Worm (Caenorhabditis elegans) whole organism, L2 larva: ENCODE measurements around the gene ZK1290.5.
A peak's percentile ranks its signal among the peaks of the same experiment; 100 is the strongest.

Source experiments
- C34F6.9 ChIP-seq: fragments of 150-350 bp; optimal IDR thresholded peaks from 2 replicates; lab custom pipeline; 2014; ENCODE audit warnings: missing biosample characterization, missing genetic modification characterization
- F13H6.1 ChIP-seq: sonication (generic microtip); optimal IDR thresholded peaks from 2 replicates; lab custom pipeline; 2016; ENCODE audit warnings: missing genetic modification characterization, missing compliant biosample characterization
- R02D3.7 ChIP-seq: fragments of 150-350 bp; optimal IDR thresholded peaks from 2 replicates; lab custom pipeline; 2014; ENCODE audit warnings: missing biosample characterization, missing genetic modification characterization
- Y55F3AM.14 ChIP-seq: fragments of 200-800 bp; sonication (Bioruptor generic); optimal IDR thresholded peaks from 2 replicates; lab custom pipeline; 2018; ENCODE audit warnings: mild to moderate bottlenecking, missing genetic modification characterization, missing compliant biosample characterization
- ZK546.5 ChIP-seq: sonication (generic microtip); optimal IDR thresholded peaks from 2 replicates; lab custom pipeline; 2017; ENCODE audit warnings: missing biosample characterization, missing genetic modification characterization
- alr-1 ChIP-seq: fragments of 150-350 bp; optimal IDR thresholded peaks from 2 replicates; lab custom pipeline; 2014; ENCODE audit warnings: missing biosample characterization, missing genetic modification characterization
- blmp-1 ChIP-seq: sonication (generic microtip); optimal IDR thresholded peaks from 2 replicates; lab custom pipeline; 2017; ENCODE audit warnings: missing genetic modification characterization, mild to moderate bottlenecking, missing compliant biosample characterization, antibody characterized with exemption, moderate library complexity; ENCODE audit not compliant: insufficient read depth
- ceh-16 ChIP-seq: fragments of 150-350 bp; optimal IDR thresholded peaks from 2 replicates; lab custom pipeline; 2014; ENCODE audit warnings: missing biosample characterization, missing genetic modification characterization
- ceh-82 ChIP-seq: fragments of 150-350 bp; optimal IDR thresholded peaks from 2 replicates; lab custom pipeline; 2014; ENCODE audit warnings: missing biosample characterization, missing genetic modification characterization
- crh-2 ChIP-seq: sonication (generic microtip); optimal IDR thresholded peaks from 2 replicates; lab custom pipeline; 2017; ENCODE audit warnings: missing biosample characterization, missing genetic modification characterization
- dmd-4 ChIP-seq: sonication (generic microtip); optimal IDR thresholded peaks from 2 replicates; lab custom pipeline; 2017; ENCODE audit warnings: missing biosample characterization, missing genetic modification characterization
- elt-1 ChIP-seq: fragments of 150-350 bp; optimal IDR thresholded peaks from 2 replicates; lab custom pipeline; 2014; ENCODE audit warnings: missing biosample characterization, missing genetic modification characterization
- elt-3 ChIP-seq: sonication (generic microtip); optimal IDR thresholded peaks from 2 replicates; lab custom pipeline; 2017; ENCODE audit warnings: missing biosample characterization, missing genetic modification characterization
- fos-1 ChIP-seq: fragments of 150-350 bp; optimal IDR thresholded peaks from 2 replicates; lab custom pipeline; 2014; ENCODE audit warnings: missing biosample characterization, missing genetic modification characterization
- lsy-2 ChIP-seq, 2 experiments: fragments of 150-350 bp in 1 of 2; sonication (generic microtip) in 1 of 2; optimal IDR thresholded peaks; 2 replicates each; lab custom pipeline; 2014 to 2017; ENCODE audit warnings: missing biosample characterization in 2 of 2, missing genetic modification characterization in 2 of 2
- mdl-1 ChIP-seq, 2 experiments: fragments of 150-350 bp in 1 of 2; sonication (generic microtip) in 1 of 2; optimal IDR thresholded peaks; 2 replicates each; lab custom pipeline; 2017; ENCODE audit warnings: missing biosample characterization in 2 of 2, missing genetic modification characterization in 2 of 2
- nhr-10 ChIP-seq: sonication (generic microtip); optimal IDR thresholded peaks from 2 replicates; lab custom pipeline; 2017; ENCODE audit warnings: missing biosample characterization, missing genetic modification characterization
- nhr-12 ChIP-seq: fragments of 150-350 bp; optimal IDR thresholded peaks from 2 replicates; lab custom pipeline; 2014; ENCODE audit warnings: missing biosample characterization, missing genetic modification characterization
- nhr-129 ChIP-seq: fragments of 150-350 bp; optimal IDR thresholded peaks from 2 replicates; lab custom pipeline; 2014; ENCODE audit warnings: missing biosample characterization, missing genetic modification characterization
- nhr-237 ChIP-seq: fragments of 150-350 bp; optimal IDR thresholded peaks from 2 replicates; lab custom pipeline; 2014; ENCODE audit warnings: missing biosample characterization, missing genetic modification characterization
- nhr-25 ChIP-seq: fragments of 150-350 bp; sonication (generic microtip); optimal IDR thresholded peaks from 3 replicates; lab custom pipeline; 2014; ENCODE audit warnings: missing biosample characterization, missing genetic modification characterization
- nhr-6 ChIP-seq: fragments of 150-350 bp; optimal IDR thresholded peaks from 2 replicates; lab custom pipeline; 2014; ENCODE audit warnings: missing biosample characterization, missing genetic modification characterization
- peb-1 ChIP-seq: fragments of 150-350 bp; optimal IDR thresholded peaks from 2 replicates; lab custom pipeline; 2014; ENCODE audit warnings: missing biosample characterization, missing genetic modification characterization
- sem-4 ChIP-seq: fragments of 150-350 bp; optimal IDR thresholded peaks from 2 replicates; lab custom pipeline; 2014; ENCODE audit warnings: missing biosample characterization, missing genetic modification reagents, missing genetic modification characterization
- skn-1 ChIP-seq: sonication (generic microtip); optimal IDR thresholded peaks from 2 replicates; lab custom pipeline; 2017; ENCODE audit warnings: missing biosample characterization, missing genetic modification characterization
- sma-9 ChIP-seq, 2 experiments: fragments of 150-350 bp in 1 of 2; sonication (generic microtip) in 1 of 2; optimal IDR thresholded peaks; 2 replicates each; lab custom pipeline; 2014 to 2016; ENCODE audit warnings: missing genetic modification characterization in 2 of 2, mild to moderate bottlenecking in 1 of 2, missing biosample characterization in 1 of 2, missing compliant biosample characterization in 1 of 2, missing genetic modification reagents in 1 of 2, moderate library complexity in 1 of 2
- snpc-4 ChIP-seq: fragments of 150-350 bp; optimal IDR thresholded peaks from 2 replicates; lab custom pipeline; 2014; ENCODE audit warnings: missing biosample characterization, missing genetic modification characterization
- unc-55 ChIP-seq: fragments of 150-350 bp; sonication (generic microtip); optimal IDR thresholded peaks from 3 replicates; lab custom pipeline; 2014; ENCODE audit warnings: missing biosample characterization, missing genetic modification reagents, missing genetic modification characterization
- unc-62 ChIP-seq: fragments of 150-350 bp; optimal IDR thresholded peaks from 2 replicates; lab custom pipeline; 2014; ENCODE audit warnings: missing biosample characterization, missing genetic modification reagents, missing genetic modification characterization
- ztf-4 ChIP-seq: fragments of 150-350 bp; optimal IDR thresholded peaks from 2 replicates; lab custom pipeline; 2014; ENCODE audit warnings: missing biosample characterization, missing genetic modification characterization

The ZK1290.5 gene

DNA sequence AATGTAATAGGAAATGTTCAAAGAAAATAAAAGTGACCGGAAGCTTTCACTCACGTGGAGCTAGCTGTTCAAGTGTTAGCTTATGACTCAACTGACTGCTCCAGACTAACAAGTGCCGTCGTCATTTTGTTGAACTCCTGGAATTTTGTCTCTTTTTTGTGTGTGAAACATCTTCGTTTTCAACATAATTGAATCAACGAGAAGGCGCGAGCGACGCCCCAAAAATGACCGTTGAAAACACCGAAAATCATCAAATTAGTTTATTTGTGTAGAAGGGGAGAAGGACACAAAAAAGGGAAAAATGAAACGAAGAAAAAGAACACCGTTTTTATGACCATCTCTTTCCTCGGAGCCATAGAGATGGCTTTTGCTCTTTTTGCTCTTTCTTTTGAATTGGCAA, 26.0 kb downstream of the ZK1290.5 start, which contains the start of gene ZK1290.14:
Gene ZK1290.14, minus strand, starts transcription at position 139 of the 400 bp plus-strand sequence.
- TF ChIP-seq nhr-10 (tag; lab: Kevin White, UChicago) (no peak), sem-4 (tag; lab: Kevin White, UChicago) (peak; percentile 51)

DNA sequence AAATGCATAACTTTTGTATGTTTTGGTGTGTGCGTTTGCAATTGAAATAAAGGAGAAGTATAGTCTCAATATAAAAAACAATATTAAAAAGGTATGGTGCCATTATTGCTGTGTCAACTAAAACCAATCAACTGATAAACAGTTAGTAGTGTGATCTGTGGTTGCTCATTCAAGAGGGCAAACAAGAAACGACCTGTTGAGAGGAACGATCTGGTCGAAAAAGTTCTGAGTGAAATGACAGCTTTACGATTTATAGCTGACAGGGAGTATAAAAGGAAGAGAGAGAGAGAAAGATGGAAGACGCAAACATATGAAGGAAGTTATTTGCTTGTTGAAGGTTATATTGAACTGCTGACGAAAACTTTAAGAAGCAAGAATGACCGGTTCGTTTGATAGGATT, 28.5 kb downstream of the ZK1290.5 start:
- TF ChIP-seq mdl-1 (tag; optimal IDR thresholded peaks at IDR 0.05; lab: Kevin White, UChicago) (no peak), ceh-16 (tag; lab: Kevin White, UChicago) (no peak), alr-1 (tag; lab: Kevin White, UChicago) (no peak), fos-1 (tag; lab: Kevin White, UChicago) (peak; percentile 2), nhr-10 (tag; lab: Kevin White, UChicago) (no peak), nhr-25 (tag; lab: Kevin White, UChicago) (peak; percentile 6), snpc-4 (tag; lab: Kevin White, UChicago) (no peak), elt-1 (tag; lab: Kevin White, UChicago) (no peak), R02D3.7 (tag; lab: Kevin White, UChicago) (no peak), nhr-6 (tag; lab: Kevin White, UChicago) (no peak), C34F6.9 (tag; lab: Kevin White, UChicago) (no peak), ztf-4 (tag; lab: Kevin White, UChicago) (no peak), skn-1 (tag; lab: Kevin White, UChicago) (no peak), ZK546.5 (tag; lab: Kevin White, UChicago) (no peak)

DNA sequence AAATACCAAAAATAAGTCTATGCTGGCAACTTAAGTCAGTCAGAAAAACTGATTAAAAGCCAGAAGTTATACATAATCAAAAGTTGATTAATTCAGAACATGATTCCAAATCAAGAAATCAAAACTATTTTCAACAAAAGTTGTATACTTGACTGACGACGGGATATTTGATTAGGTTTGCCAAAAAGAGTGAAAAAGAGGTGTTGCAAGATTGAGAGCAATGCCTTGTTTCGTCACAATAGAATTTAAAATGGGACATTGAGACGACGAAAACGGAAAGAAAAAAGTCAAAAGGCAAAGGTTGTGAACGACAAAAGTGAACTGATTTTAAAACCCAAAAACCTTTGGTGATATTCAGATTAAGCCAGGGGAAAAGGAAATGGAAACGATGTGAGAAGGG, 29.4 kb downstream of the ZK1290.5 start:
- TF ChIP-seq sma-9 (GFP tag; optimal IDR thresholded peaks at IDR 0.05; lab: Kevin White, UChicago): no peak
- no peak for TF ChIP-seq sma-9 (tag; optimal IDR thresholded peaks at IDR 0.05; lab: Kevin White, UChicago)
- TF ChIP-seq nhr-12 (tag; lab: Kevin White, UChicago): no peak
- no peak for TF ChIP-seq crh-2 (tag; lab: Kevin White, UChicago)
- TF ChIP-seq elt-3: no peak
- no peak for TF ChIP-seq alr-1 (tag; lab: Kevin White, UChicago)
- TF ChIP-seq Y55F3AM.14 (GFP tag; lab: Kevin White, UChicago): no peak
- no peak for TF ChIP-seq nhr-237 (tag; lab: Kevin White, UChicago)
- TF ChIP-seq lsy-2 (tag; optimal IDR thresholded peaks at IDR 0.05; lab: Kevin White, UChicago): no peak
- no peak for TF ChIP-seq nhr-25 (tag; lab: Kevin White, UChicago)
- no peak for TF ChIP-seq sem-4 (tag; lab: Kevin White, UChicago)
- TF ChIP-seq blmp-1 (tag; lab: Kevin White, UChicago): no peak
- TF ChIP-seq snpc-4 (tag; lab: Kevin White, UChicago): no peak
- TF ChIP-seq F13H6.1 (tag; lab: Kevin White, UChicago): no peak
- no peak for TF ChIP-seq nhr-129 (tag; lab: Kevin White, UChicago)
- TF ChIP-seq peb-1 (tag; lab: Kevin White, UChicago): no peak
- TF ChIP-seq dmd-4 (tag; lab: Kevin White, UChicago): no peak
- TF ChIP-seq ceh-16 (tag; lab: Kevin White, UChicago): no peak
- no peak for TF ChIP-seq ceh-82

DNA sequence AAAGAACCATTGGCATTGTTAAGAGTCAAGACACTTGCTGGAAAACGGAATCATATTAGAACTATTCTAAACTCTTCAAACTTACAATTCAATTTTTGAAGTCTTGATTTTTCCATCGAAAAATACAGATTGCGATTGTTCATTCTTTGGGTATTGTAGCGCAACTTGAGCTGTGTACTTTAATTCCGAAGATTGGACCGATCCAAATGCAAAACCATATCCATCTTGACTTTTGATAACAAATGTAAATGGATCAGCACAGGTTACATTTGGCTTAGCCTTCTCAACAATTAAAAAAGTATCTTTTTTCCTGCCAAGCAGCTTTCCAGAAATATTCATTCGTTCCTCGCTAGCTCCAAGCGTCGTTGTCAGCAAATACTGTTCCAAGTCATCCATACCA, 31.4 kb downstream of the ZK1290.5 start:
- no peak for TF ChIP-seq alr-1 (tag; lab: Kevin White, UChicago)
- TF ChIP-seq peb-1 (tag; lab: Kevin White, UChicago): no peak
- no peak for TF ChIP-seq snpc-4 (tag; lab: Kevin White, UChicago)
- no peak for TF ChIP-seq unc-55
- no peak for TF ChIP-seq dmd-4 (tag; lab: Kevin White, UChicago)

DNA sequence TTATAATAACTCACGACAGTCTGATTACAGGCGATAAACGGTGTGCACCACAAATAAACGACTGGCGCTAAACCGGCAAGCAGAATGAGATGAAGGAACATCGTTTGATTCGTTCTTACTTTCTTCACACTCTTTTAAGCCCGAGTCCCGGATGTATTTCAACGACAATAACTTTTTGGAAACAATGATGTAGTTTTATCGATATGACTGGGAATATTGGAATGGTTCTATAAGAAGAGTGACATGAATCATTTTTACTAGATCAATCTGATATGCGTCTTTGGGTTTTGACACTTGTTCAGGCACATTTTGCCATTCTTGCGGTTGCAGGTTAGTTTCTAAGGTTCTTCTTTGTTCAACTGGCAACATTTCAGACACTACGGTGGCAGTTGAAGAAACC, 32.1 kb downstream of the ZK1290.5 start, which contains the start of the genes ZK1290.11 and ZK1290.1:
Gene ZK1290.11, minus strand, starts transcription at position 101 of the 400 bp plus-strand sequence.
Gene ZK1290.1, plus strand, starts transcription at position 271 of the 400 bp plus-strand sequence.
- TF ChIP-seq R02D3.7 (tag; lab: Kevin White, UChicago) (no peak), unc-62 (GFP tag; lab: Kevin White, UChicago) (no peak), blmp-1 (tag; lab: Kevin White, UChicago) (no peak), dmd-4 (tag; lab: Kevin White, UChicago) (no peak), alr-1 (tag; lab: Kevin White, UChicago) (no peak), sem-4 (tag; lab: Kevin White, UChicago) (no peak)
- TF ChIP-seq, all 48 proteins: peak for 0
